ENCODE assay signal across 1 fruit fly cellular context in the genomic region with DNA sequence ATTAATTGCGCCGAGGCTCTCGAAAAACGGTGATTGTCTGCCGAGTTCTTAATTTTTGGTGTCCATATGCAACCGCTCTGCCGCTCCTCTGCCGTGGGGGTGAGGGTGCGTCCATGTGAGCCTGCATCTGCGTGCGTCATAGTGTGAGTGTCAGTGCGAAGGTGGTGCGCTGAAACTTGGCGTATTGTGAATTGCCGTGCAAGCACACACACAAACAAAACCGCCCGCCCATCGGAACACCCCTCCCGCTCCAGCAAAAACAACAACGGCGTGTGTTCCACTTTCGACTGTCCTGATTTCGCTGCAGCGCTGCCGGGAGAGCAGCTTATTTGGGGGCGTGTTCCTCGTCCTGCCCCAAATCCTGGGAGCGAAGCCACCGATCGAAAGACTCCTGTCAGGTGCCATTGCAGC.
A peak's percentile ranks its signal among the peaks of the same experiment; 100 is the strongest.
TF ChIP-seq lines count a peak whose summit lies in the region.

No protein-coding gene starts in this region.

TF ChIP-seq in whole organism, embryonic, 481 proteins besides CTCF, POLR2A, EP300 and RAD21 (continued from another document):
- TF ChIP-seq Blimp-1 (GFP tag; optimal IDR thresholded peaks at IDR 0.05; lab: Kevin White, UChicago) (no peak), cato (GFP tag; optimal IDR thresholded peaks at IDR 0.05; lab: Kevin White, UChicago; ENCODE audit: borderline replicate concordance) (no peak), CG2889 (GFP tag; IDR thresholded peaks at IDR 0.05; lab: Robert Waterston, UW) (no peak), ERR (GFP tag; optimal IDR thresholded peaks at IDR 0.05; lab: Kevin White, UChicago) (no peak), Fer3 (tag; optimal IDR thresholded peaks at IDR 0.05; lab: Kevin White, UChicago) (no peak), CG6272 (GFP tag; IDR thresholded peaks at IDR 0.05; lab: Robert Waterston, UW) (no peak), ac (GFP tag; optimal IDR thresholded peaks at IDR 0.05; lab: Kevin White, UChicago) (no peak), crp (GFP tag; optimal IDR thresholded peaks at IDR 0.05; lab: Kevin White, UChicago) (no peak), jigr1 (GFP tag; IDR thresholded peaks at IDR 0.05; lab: Robert Waterston, UW) (no peak), tll (GFP tag; optimal IDR thresholded peaks at IDR 0.05; lab: Kevin White, UChicago) (no peak), Fer1 (GFP tag; optimal IDR thresholded peaks at IDR 0.05; lab: Kevin White, UChicago) (no peak), cg (GFP tag; optimal IDR thresholded peaks at IDR 0.05; lab: Kevin White, UChicago) (peak; percentile 85), bbx (GFP tag; IDR thresholded peaks at IDR 0.05; lab: Robert Waterston, UW; ENCODE audit: partially characterized antibody) (0 out of 2 replicates have a peak, but pooled peaks have one; percentile 6), CG10959 (GFP tag; IDR thresholded peaks at IDR 0.05; lab: Robert Waterston, UW) (no peak), gsb-n (tag; optimal IDR thresholded peaks at IDR 0.05; lab: Kevin White, UChicago) (no peak), Opbp (GFP tag; IDR thresholded peaks at IDR 0.05; lab: Robert Waterston, UW; ENCODE audit: partially characterized antibody) (0 out of 3 replicates have a peak, but pooled peaks have one; percentile 29), Med (GFP tag; lab: Kevin White, UChicago) (peak; percentile 7), Vsx1 (GFP tag; optimal IDR thresholded peaks at IDR 0.05; lab: Kevin White, UChicago) (no peak), pita (GFP tag; optimal IDR thresholded peaks at IDR 0.05; lab: Kevin White, UChicago) (no peak), Deaf1 (tag; optimal IDR thresholded peaks at IDR 0.05; lab: Kevin White, UChicago) (no peak), CG7839 (tag; optimal IDR thresholded peaks at IDR 0.05; lab: Kevin White, UChicago) (no peak), pho (GFP tag; optimal IDR thresholded peaks at IDR 0.05; lab: Kevin White, UChicago) (no peak), trh (GFP tag; optimal IDR thresholded peaks at IDR 0.05; lab: Kevin White, UChicago) (no peak), NFAT (GFP tag; IDR thresholded peaks at IDR 0.05; lab: Robert Waterston, UW) (0 out of 2 replicates have a peak, but pooled peaks have one; percentile 8), CG17912 (GFP tag; optimal IDR thresholded peaks at IDR 0.05; lab: Kevin White, UChicago) (no peak), Hr78 (GFP tag; optimal IDR thresholded peaks at IDR 0.05; lab: Kevin White, UChicago) (no peak), klu (GFP tag; IDR thresholded peaks at IDR 0.05; lab: Robert Waterston, UW) (no peak), Hr51 (GFP tag; optimal IDR thresholded peaks at IDR 0.05; lab: Kevin White, UChicago) (no peak), gcm2 (GFP tag; optimal IDR thresholded peaks at IDR 0.05; lab: Kevin White, UChicago) (no peak), Neu2 (GFP tag; optimal IDR thresholded peaks at IDR 0.05; lab: Kevin White, UChicago; ENCODE audit: borderline replicate concordance) (no peak), unc-4 (GFP tag; IDR thresholded peaks at IDR 0.05; lab: Robert Waterston, UW; ENCODE audit: partially characterized antibody) (no peak), ttk (GFP tag; IDR thresholded peaks at IDR 0.05; lab: Robert Waterston, UW) (no peak), dm (GFP tag; optimal IDR thresholded peaks at IDR 0.05; lab: Kevin White, UChicago) (no peak), trem (tag; optimal IDR thresholded peaks at IDR 0.05; lab: Kevin White, UChicago) (no peak), schlank (tag; optimal IDR thresholded peaks at IDR 0.05; lab: Kevin White, UChicago) (no peak), rib (GFP tag; IDR thresholded peaks at IDR 0.05; lab: Robert Waterston, UW) (no peak), CG11456 (GFP tag; IDR thresholded peaks at IDR 0.05; lab: Robert Waterston, UW) (no peak), CG16863 (GFP tag; optimal IDR thresholded peaks at IDR 0.05; lab: Kevin White, UChicago) (no peak), Oli (tag; optimal IDR thresholded peaks at IDR 0.05; lab: Kevin White, UChicago) (no peak), grau (tag; optimal IDR thresholded peaks at IDR 0.05; lab: Kevin White, UChicago) (no peak), CG14667 (GFP tag; IDR thresholded peaks at IDR 0.05; lab: Robert Waterston, UW) (no peak), CG1529 (GFP tag; optimal IDR thresholded peaks at IDR 0.05; lab: Kevin White, UChicago) (no peak), E2f1 (GFP tag; IDR thresholded peaks at IDR 0.05; lab: Robert Waterston, UW) (no peak), Abd-B (GFP tag; optimal IDR thresholded peaks at IDR 0.05; lab: Kevin White, UChicago) (no peak), hth (optimal IDR thresholded peaks at IDR 0.05; lab: Kevin White, UChicago) (no peak), CG14965 (GFP tag; optimal IDR thresholded peaks at IDR 0.05; lab: Kevin White, UChicago; ENCODE audit: borderline replicate concordance) (no peak), Six4 (GFP tag; optimal IDR thresholded peaks at IDR 0.05; lab: Kevin White, UChicago) (no peak), crol (GFP tag; IDR thresholded peaks at IDR 0.05; lab: Robert Waterston, UW) (peak; percentile 44; the same call in 1 of the 2 replicates), grn (GFP tag; optimal IDR thresholded peaks at IDR 0.05; lab: Kevin White, UChicago) (no peak), dysf (GFP tag; IDR thresholded peaks at IDR 0.05; lab: Robert Waterston, UW) (no peak), bigmax (GFP tag; optimal IDR thresholded peaks at IDR 0.05; lab: Kevin White, UChicago) (no peak), unpg (GFP tag; optimal IDR thresholded peaks at IDR 0.05; lab: Kevin White, UChicago) (no peak), insv (GFP tag; optimal IDR thresholded peaks at IDR 0.05; lab: Kevin White, UChicago) (peak in 1 of 2 experiments; percentile 57), ken (GFP tag; IDR thresholded peaks at IDR 0.05; lab: Robert Waterston, UW) (0 out of 3 replicates have a peak, but pooled peaks have one; percentile 31), kah (GFP tag; optimal IDR thresholded peaks at IDR 0.05; lab: Kevin White, UChicago) (no peak)
